Fruit fly (Drosophila melanogaster) whole organism, adult: ENCODE results near the gene CG17637.

Experiments used
- CG11617 ChIP-seq: fragments of 200-800 bp; sonication (Bioruptor generic); optimal IDR thresholded peaks from 2 replicates; lab custom pipeline; 2017; ENCODE audit warnings: mild to moderate bottlenecking, missing biosample characterization, missing genetic modification reagents, missing genetic modification characterization
- CG5204 ChIP-seq: fragments of 200-800 bp; sonication (Bioruptor generic); optimal IDR thresholded peaks from 2 replicates; lab custom pipeline; 2016; ENCODE audit warnings: missing biosample characterization, missing genetic modification characterization
- CG7045 ChIP-seq: fragments of 200-800 bp; sonication (Bioruptor generic); optimal IDR thresholded peaks from 2 replicates; lab custom pipeline; 2017; ENCODE audit warnings: missing biosample characterization, mild to moderate bottlenecking, missing genetic modification characterization
- Crg-1 ChIP-seq: fragments of 200-800 bp; sonication (Bioruptor generic); optimal IDR thresholded peaks from 2 replicates; lab custom pipeline; 2016; ENCODE audit warnings: missing biosample characterization, missing genetic modification characterization
- Hr96 ChIP-seq: fragments of 200-800 bp; sonication (Bioruptor generic); optimal IDR thresholded peaks from 2 replicates; lab custom pipeline; 2016; ENCODE audit warnings: missing biosample characterization, missing genetic modification characterization
- Mnt ChIP-seq: fragments of 200-800 bp; sonication (Bioruptor generic); optimal IDR thresholded peaks from 2 replicates; lab custom pipeline; 2016; ENCODE audit warnings: missing biosample characterization, mild to moderate bottlenecking, missing genetic modification characterization
- bab1 ChIP-seq: fragments of 200-800 bp; sonication (Bioruptor generic); optimal IDR thresholded peaks from 3 replicates; lab custom pipeline; 2019; ENCODE audit warnings: missing biosample characterization, mild to moderate bottlenecking, missing genetic modification characterization, moderate library complexity
- cic ChIP-seq: fragments of 200-800 bp; sonication (Bioruptor generic); optimal IDR thresholded peaks from 2 replicates; lab custom pipeline; 2017; ENCODE audit warnings: missing biosample characterization, mild to moderate bottlenecking, missing genetic modification characterization, moderate library complexity
- kay ChIP-seq: fragments of 200-800 bp; sonication (Bioruptor generic); peaks from one replicate; lab custom pipeline; 2016; ENCODE audit warnings: missing biosample characterization, missing genetic modification characterization, borderline replicate concordance
- ovo ChIP-seq: fragments of 200-800 bp; sonication (Bioruptor generic); optimal IDR thresholded peaks from 2 replicates; lab custom pipeline; 2016; ENCODE audit warnings: missing biosample characterization, missing genetic modification characterization
- pad ChIP-seq: fragments of 200-800 bp; sonication (Bioruptor generic); optimal IDR thresholded peaks from 3 replicates; lab custom pipeline; 2017; ENCODE audit warnings: missing biosample characterization, missing genetic modification characterization, mild to moderate bottlenecking, moderate library complexity, missing genetic modification reagents
- tj ChIP-seq: fragments of 200-800 bp; sonication (Bioruptor generic); optimal IDR thresholded peaks from 3 replicates; lab custom pipeline; 2017; ENCODE audit warnings: missing biosample characterization, mild to moderate bottlenecking, missing genetic modification characterization, moderate library complexity
- toe ChIP-seq: fragments of 200-800 bp; sonication (Bioruptor generic); optimal IDR thresholded peaks from 2 replicates; lab custom pipeline; 2016; ENCODE audit warnings: missing biosample characterization, missing genetic modification characterization

- no peak for TF ChIP-seq kay (GFP tag; lab: Kevin White, UChicago)
- TF ChIP-seq CG7045: no peak
- TF ChIP-seq Crg-1 (GFP tag; lab: Kevin White, UChicago): no peak
- no peak for TF ChIP-seq cic (GFP tag; lab: Kevin White, UChicago)
- no peak for TF ChIP-seq toe
- no peak for TF ChIP-seq tj
- TF ChIP-seq Mnt (GFP tag; lab: Kevin White, UChicago): no peak
- no peak for TF ChIP-seq pad (GFP tag; lab: Kevin White, UChicago)
- no peak for TF ChIP-seq CG11617 (GFP tag; lab: Kevin White, UChicago)
- TF ChIP-seq Hr96 (GFP tag; lab: Kevin White, UChicago): no peak
- no peak for TF ChIP-seq CG5204 (GFP tag; lab: Kevin White, UChicago)
- no peak for TF ChIP-seq ovo (GFP tag; lab: Kevin White, UChicago)
- TF ChIP-seq bab1 (GFP tag; lab: Kevin White, UChicago): no peak
Measured at dm6 chr3L:20505732-20506131, 1.7 kb downstream of the CG17637 start, which contains the start of gene CG5078.
